Worm (Caenorhabditis elegans): Measurements from ENCODE around the gene K02F6.5.

DNA sequence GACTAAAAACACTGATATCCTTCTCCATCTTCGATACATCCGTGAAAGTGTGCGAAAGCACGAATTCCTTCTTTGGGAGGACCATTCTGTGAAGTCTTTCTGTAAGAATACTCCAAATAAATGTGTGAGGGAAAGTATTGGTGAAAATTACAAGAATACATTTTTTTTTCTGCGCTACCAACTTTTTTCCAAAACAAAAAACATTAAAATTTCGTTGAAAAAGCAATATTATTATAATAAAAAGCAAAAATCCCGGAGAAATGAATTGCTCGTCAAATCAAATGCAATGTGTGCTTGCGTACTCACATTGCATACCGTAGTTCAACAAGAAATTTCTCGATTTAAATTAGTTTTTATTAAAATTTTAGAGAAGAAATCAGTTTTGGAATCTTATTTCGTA lies 12.6 kb upstream of the K02F6.5 start, which contains the start of gene bath-13:
- TF ChIP-seq lin-39 (tag; optimal IDR thresholded peaks at IDR 0.05) (no peak), nhr-11 (tag; optimal IDR thresholded peaks at IDR 0.05) (no peak), unc-62 (GFP tag; optimal IDR thresholded peaks at IDR 0.05) (no peak), lsy-2 (tag; optimal IDR thresholded peaks at IDR 0.05) (no peak), ztf-4 (tag; optimal IDR thresholded peaks at IDR 0.05) (no peak), dpl-1 (GFP tag; optimal IDR thresholded peaks at IDR 0.05) (no peak), hlh-17 (GFP tag; optimal IDR thresholded peaks at IDR 0.05; ENCODE audit: borderline replicate concordance) (no peak), nhr-76 (tag; optimal IDR thresholded peaks at IDR 0.05) (no peak), ceh-63 (GFP tag; optimal IDR thresholded peaks at IDR 0.05) (no peak), aly-2 (tag; optimal IDR thresholded peaks at IDR 0.05) (no peak), rnt-1 (tag; optimal IDR thresholded peaks at IDR 0.05) (no peak), ceh-90 (tag; optimal IDR thresholded peaks at IDR 0.05) (no peak), elt-3 (tag; optimal IDR thresholded peaks at IDR 0.05) (no peak), elt-2 (tag; optimal IDR thresholded peaks at IDR 0.05) (no peak)

Measured in whole organism, L1 larva.